Worm (Caenorhabditis elegans) whole organism, young adult: ENCODE measurements around the gene nyn-3.

ENCODE experiments used
- B0035.1 ChIP-seq: sonication (generic microtip); optimal IDR thresholded peaks from 2 replicates; lab custom pipeline; 2016; ENCODE audit warnings: missing genetic modification characterization, mild to moderate bottlenecking, missing compliant biosample characterization, missing genotype, missing genetic modification reagents
- C17E4.6 ChIP-seq: fragments of 200-800 bp; sonication (Bioruptor generic); IDR thresholded peaks from 2 replicates; pipeline ENCODE4 v1.3.6; 2022; ENCODE audit warnings: missing genetic modification reagents, missing genetic modification characterization, missing compliant biosample characterization
- F33H1.4 ChIP-seq: fragments of 200-800 bp; sonication (Bioruptor generic); IDR thresholded peaks from 2 replicates; pipeline ENCODE4 v1.3.6; 2022; ENCODE audit warnings: missing genetic modification reagents, missing genetic modification characterization, missing compliant biosample characterization
- F37B4.10 ChIP-seq: fragments of 200-800 bp; sonication (Bioruptor generic); IDR thresholded peaks from 2 replicates; pipeline ENCODE4 v1.3.6; 2022; ENCODE audit warnings: missing genetic modification characterization, missing compliant biosample characterization
- F39B2.1 ChIP-seq: fragments of 200-800 bp; sonication (Bioruptor generic); IDR thresholded peaks from 2 replicates; pipeline ENCODE4 v1.3.6; 2022; ENCODE audit warnings: missing genetic modification reagents, missing genetic modification characterization, missing compliant biosample characterization
- F55B11.4 ChIP-seq: sonication (generic microtip); optimal IDR thresholded peaks from 2 replicates; lab custom pipeline; 2016; ENCODE audit warnings: missing compliant biosample characterization, missing genetic modification characterization, borderline replicate concordance; ENCODE audit not compliant: insufficient read depth
- F57A8.1 ChIP-seq: fragments of 200-800 bp; sonication (Bioruptor generic); optimal IDR thresholded peaks from 2 replicates; lab custom pipeline; 2018; ENCODE audit warnings: mild to moderate bottlenecking, missing genetic modification characterization, moderate library complexity, missing compliant biosample characterization
- Y56A3A.18 ChIP-seq: fragments of 200-800 bp; sonication (Bioruptor generic); IDR thresholded peaks from 2 replicates; pipeline ENCODE4 v1.3.6; 2022; ENCODE audit warnings: missing genetic modification reagents, missing genetic modification characterization, missing compliant biosample characterization
- Y95B8A.8 ChIP-seq: fragments of 200-800 bp; sonication (Bioruptor generic); IDR thresholded peaks from 2 replicates; pipeline ENCODE4 v1.3.6; 2022; ENCODE audit warnings: missing genetic modification reagents, missing genetic modification characterization, missing compliant biosample characterization
- ccch-3 ChIP-seq: fragments of 200-800 bp; sonication (Bioruptor generic); optimal IDR thresholded peaks from 2 replicates; lab custom pipeline; 2018; ENCODE audit warnings: mild to moderate bottlenecking, missing genetic modification characterization, missing compliant biosample characterization
- cebp-2 ChIP-seq: fragments of 200-800 bp; sonication (Bioruptor generic); IDR thresholded peaks from 2 replicates; pipeline ENCODE4 v1.3.6; 2022; ENCODE audit warnings: missing genetic modification characterization, missing compliant biosample characterization
- ceh-27 ChIP-seq: fragments of 200-800 bp; sonication (Bioruptor generic); optimal IDR thresholded peaks from 2 replicates; lab custom pipeline; 2018; ENCODE audit warnings: mild to moderate bottlenecking, missing genetic modification characterization, moderate library complexity, missing compliant biosample characterization
- chd-7 ChIP-seq: sonication (generic microtip); optimal IDR thresholded peaks from 2 replicates; lab custom pipeline; 2016; ENCODE audit warnings: mild to moderate bottlenecking, missing genetic modification characterization, moderate library complexity, missing compliant biosample characterization
- die-1 ChIP-seq: sonication (generic microtip); optimal IDR thresholded peaks from 2 replicates; lab custom pipeline; 2016; ENCODE audit warnings: missing genotype, mild to moderate bottlenecking, missing genetic modification characterization, missing compliant biosample characterization
- dox-1 ChIP-seq: fragments of 200-800 bp; sonication (Bioruptor generic); IDR thresholded peaks from 2 replicates; pipeline ENCODE4 v1.3.6; 2022; ENCODE audit warnings: missing genetic modification reagents, missing genetic modification characterization, missing compliant biosample characterization
- efl-1 ChIP-seq: fragments of 150-350 bp; optimal IDR thresholded peaks from 2 replicates; lab custom pipeline; 2014; ENCODE audit warnings: missing biosample characterization, missing genetic modification reagents, missing genetic modification characterization
- ets-4 ChIP-seq: fragments of 200-800 bp; sonication (Bioruptor generic); optimal IDR thresholded peaks from 2 replicates; lab custom pipeline; 2018; ENCODE audit warnings: mild to moderate bottlenecking, missing genetic modification characterization, missing compliant biosample characterization
- hrde-1 ChIP-seq: sonication (generic microtip); optimal IDR thresholded peaks from 2 replicates; lab custom pipeline; 2016; ENCODE audit warnings: missing genetic modification characterization, mild to moderate bottlenecking, missing compliant biosample characterization, moderate library complexity, missing genotype, missing genetic modification reagents, borderline replicate concordance
- let-526 ChIP-seq: fragments of 200-800 bp; sonication (Bioruptor generic); IDR thresholded peaks from 2 replicates; pipeline ENCODE4 v1.3.6; 2022; ENCODE audit warnings: missing genetic modification reagents, missing genetic modification characterization, missing compliant biosample characterization
- lin-26 ChIP-seq: fragments of 200-800 bp; sonication (Bioruptor generic); IDR thresholded peaks from 2 replicates; pipeline ENCODE4 v1.3.6; 2022; ENCODE audit warnings: missing genetic modification reagents, missing genetic modification characterization, missing compliant biosample characterization
- madf-10 ChIP-seq: sonication (generic microtip); optimal IDR thresholded peaks from 2 replicates; lab custom pipeline; 2016; ENCODE audit warnings: mild to moderate bottlenecking, missing genetic modification characterization, missing compliant biosample characterization
- madf-3 ChIP-seq: fragments of 200-800 bp; sonication (Bioruptor generic); IDR thresholded peaks from 2 replicates; pipeline ENCODE4 v1.3.6; 2022; ENCODE audit warnings: missing genetic modification reagents, missing genetic modification characterization, missing compliant biosample characterization
- madf-6 ChIP-seq: fragments of 200-800 bp; sonication (Bioruptor generic); IDR thresholded peaks from 2 replicates; pipeline ENCODE4 v1.3.6; 2022; ENCODE audit warnings: missing genetic modification reagents, missing genetic modification characterization, missing compliant biosample characterization
- mxl-1 ChIP-seq: sonication (generic microtip); optimal IDR thresholded peaks from 2 replicates; lab custom pipeline; 2016; ENCODE audit warnings: missing genetic modification characterization, missing compliant biosample characterization
- pbrm-1 ChIP-seq: fragments of 200-800 bp; sonication (Bioruptor generic); IDR thresholded peaks from 2 replicates; pipeline ENCODE4 v1.3.6; 2022; ENCODE audit warnings: missing genetic modification reagents, missing genetic modification characterization, missing compliant biosample characterization
- rcor-1 ChIP-seq: fragments of 200-800 bp; sonication (Bioruptor generic); IDR thresholded peaks from 2 replicates; pipeline ENCODE4 v1.3.6; 2022; ENCODE audit warnings: missing genetic modification reagents, missing genetic modification characterization, missing compliant biosample characterization
- snpc-3.4 ChIP-seq: sonication (generic microtip); optimal IDR thresholded peaks from 2 replicates; lab custom pipeline; 2017; ENCODE audit warnings: missing genetic modification characterization, mild to moderate bottlenecking, missing compliant biosample characterization, antibody characterized with exemption, moderate library complexity, missing genotype, missing genetic modification reagents
- snpc-4 ChIP-seq, 5 experiments: fragments of 150-350 bp in 1 of 5; sonication (generic microtip) in 4 of 5; optimal IDR thresholded peaks; 2 replicates each; lab custom pipeline; 2014 to 2018; ENCODE audit warnings: missing genetic modification characterization in 5 of 5, missing biosample characterization in 3 of 5, antibody characterized with exemption in 2 of 5, mild to moderate bottlenecking in 2 of 5, missing compliant biosample characterization in 2 of 5, missing genotype in 2 of 5, moderate library complexity in 2 of 5, missing genetic modification reagents in 1 of 5
- zim-3 ChIP-seq: sonication (generic microtip); optimal IDR thresholded peaks from 2 replicates; lab custom pipeline; 2017; ENCODE audit warnings: mild to moderate bottlenecking, missing genetic modification characterization, moderate library complexity, missing compliant biosample characterization
- ztf-18 ChIP-seq: sonication (generic microtip); optimal IDR thresholded peaks from 2 replicates; lab custom pipeline; 2016; ENCODE audit warnings: missing genotype, mild to moderate bottlenecking, missing genetic modification characterization, missing compliant biosample characterization
- ztf-25 ChIP-seq: fragments of 200-800 bp; sonication (Bioruptor generic); IDR thresholded peaks from 2 replicates; pipeline ENCODE4 v1.3.6; 2022; ENCODE audit warnings: missing genetic modification reagents, missing genetic modification characterization, missing compliant biosample characterization

Gene nyn-3

DNA sequence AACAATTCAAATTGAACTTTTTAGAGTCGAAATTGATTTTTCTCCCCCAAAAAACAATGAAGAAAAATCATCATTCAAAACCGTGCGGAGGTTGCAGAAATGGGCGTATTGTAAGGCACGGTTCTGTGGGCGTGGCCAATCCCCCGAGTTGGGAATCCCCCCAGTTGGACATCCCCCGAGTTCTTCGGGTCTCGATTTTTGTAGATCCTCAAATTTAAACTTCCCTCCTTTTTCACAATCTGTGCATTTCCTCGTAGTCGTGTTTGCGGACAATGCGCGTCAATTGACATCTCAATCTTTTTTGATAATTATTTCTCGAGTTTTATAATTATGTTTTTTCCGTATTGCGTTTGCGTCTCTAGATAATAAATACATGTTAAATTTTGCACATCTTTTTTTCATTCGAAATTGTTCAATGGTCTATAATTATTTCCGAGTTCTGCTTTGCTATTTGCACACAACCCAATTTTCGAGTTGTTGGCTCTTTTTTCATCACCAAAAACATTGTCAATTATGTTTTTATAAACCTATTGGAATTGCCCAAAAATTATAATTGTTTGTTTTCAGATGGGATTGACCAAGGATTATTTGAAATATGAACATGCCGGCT is 22.5 kb downstream of the nyn-3 start, which contains the start of gene F13H8.2 (continued):
- TF ChIP-seq madf-3 (0 out of 2 replicates have a peak, but pooled peaks have one; percentile 15), let-526 (GFP tag; lab: Robert Waterston, UW) (0 out of 2 replicates have a peak, but pooled peaks have one; percentile 9), C17E4.6 (peak; percentile 70; the same call in 1 of the 2 replicates), F37B4.10 (GFP tag; lab: Robert Waterston, UW) (no peak), Y56A3A.18 (GFP tag; lab: Robert Waterston, UW) (0 out of 2 replicates have a peak, but pooled peaks have one; percentile 69), snpc-3.4 (no peak), cebp-2 (GFP tag; lab: Robert Waterston, UW) (0 out of 2 replicates have a peak, but pooled peaks have one; percentile 32), dox-1 (GFP tag; lab: Robert Waterston, UW) (peak; percentile 96), ceh-27 (peak; percentile 69), madf-10 (tag; lab: Kevin White, UChicago) (peak; percentile 23)
- TF ChIP-seq, all 124 proteins: peak for 58

DNA sequence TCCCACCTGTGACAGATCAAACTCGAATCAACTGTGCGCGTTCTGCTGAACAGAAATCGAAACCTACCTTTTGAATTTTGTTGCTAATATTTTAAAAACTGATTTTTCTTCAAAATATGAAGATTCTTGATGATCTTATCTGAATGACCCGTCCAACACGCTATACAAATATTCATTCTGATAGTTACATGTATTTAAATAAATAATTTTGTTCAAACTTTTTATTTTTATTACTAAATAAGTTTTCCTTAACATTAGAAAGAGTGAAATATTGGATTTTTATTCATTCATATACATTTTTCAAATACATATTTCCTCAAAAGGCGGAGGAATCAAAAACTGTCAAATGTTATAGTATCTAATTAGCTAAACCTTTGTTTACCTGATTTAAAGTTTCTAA is 24.4 kb downstream of the nyn-3 start, which contains the start of gene F13H8.8:
F13H8.8 (minus strand) TSS at position 101 of the 400 bp plus-strand sequence.
- TF ChIP-seq ets-4 (GFP tag; lab: Kevin White, UChicago) (no peak), zim-3 (no peak), snpc-4 (GFP tag; optimal IDR thresholded peaks at IDR 0.05; lab: Kevin White, UChicago) (no peak), snpc-4 (tag; optimal IDR thresholded peaks at IDR 0.05; lab: Kevin White, UChicago) (no peak), Y95B8A.8 (GFP tag; lab: Robert Waterston, UW) (no peak), dox-1 (GFP tag; lab: Robert Waterston, UW) (no peak), rcor-1 (GFP tag; lab: Robert Waterston, UW) (no peak), F39B2.1 (GFP tag; lab: Robert Waterston, UW) (no peak), mxl-1 (tag; lab: Kevin White, UChicago) (no peak), F33H1.4 (GFP tag; lab: Robert Waterston, UW) (no peak), madf-6 (GFP tag; lab: Robert Waterston, UW) (no peak), C17E4.6 (no peak), ztf-18 (tag; lab: Kevin White, UChicago) (no peak), F55B11.4 (tag; lab: Kevin White, UChicago) (no peak), chd-7 (no peak), Y56A3A.18 (GFP tag; lab: Robert Waterston, UW) (no peak)

DNA sequence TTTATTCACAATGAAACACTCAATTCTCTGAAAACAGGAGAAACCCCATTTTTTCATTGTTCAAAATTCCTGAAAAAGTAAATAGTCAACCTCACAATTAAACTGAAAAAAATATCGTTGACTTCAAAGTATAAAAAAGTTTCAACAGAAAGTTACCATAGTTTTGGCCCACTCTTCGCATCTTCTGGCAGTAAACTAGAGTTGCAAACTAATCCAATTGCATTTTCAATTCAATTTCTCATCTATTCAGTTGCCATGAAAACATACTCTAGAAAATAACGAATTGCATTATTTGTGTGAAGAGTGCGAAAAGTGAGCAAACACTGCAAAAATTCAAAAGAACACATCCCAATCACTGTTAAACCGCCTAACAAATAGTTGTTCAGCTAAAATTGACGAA is 28.7 kb downstream of the nyn-3 start, which contains the start of gene F13H8.3:
F13H8.3 (plus strand) TSS at position 301 of the 400 bp plus-strand sequence.
- TF ChIP-seq pbrm-1 (GFP tag; lab: Robert Waterston, UW) = no peak
- TF ChIP-seq F57A8.1 (GFP tag; lab: Kevin White, UChicago) = no peak
- no peak for TF ChIP-seq madf-3
- no peak for TF ChIP-seq ccch-3 (GFP tag; lab: Kevin White, UChicago)
- TF ChIP-seq ztf-18 (tag; lab: Kevin White, UChicago) = no peak
- TF ChIP-seq efl-1 (GFP tag; lab: Kevin White, UChicago) = no peak
- no peak for TF ChIP-seq ztf-25
- no peak for TF ChIP-seq die-1 (tag; lab: Kevin White, UChicago)
- TF ChIP-seq lin-26 (GFP tag; lab: Robert Waterston, UW) = no peak

DNA sequence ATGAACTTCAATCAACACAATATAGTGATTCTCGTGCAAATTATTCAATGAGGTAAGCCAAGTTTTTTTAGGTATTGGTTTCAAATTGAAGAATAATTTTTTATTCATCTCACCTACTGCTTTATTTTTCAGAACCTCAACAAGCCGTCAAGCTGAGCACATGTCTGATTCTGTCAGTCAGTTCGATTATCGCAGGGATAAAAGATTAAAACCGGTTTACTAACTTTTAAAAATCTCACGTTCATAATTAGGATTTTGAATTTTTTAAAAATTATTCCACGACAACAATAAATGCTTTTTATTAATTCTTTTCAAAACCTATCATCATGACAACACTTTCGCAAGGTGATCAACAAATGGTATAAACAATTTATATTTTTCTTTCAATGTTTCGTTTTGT is 30.2 kb downstream of the nyn-3 start, which contains the start of gene F13H8.12:
F13H8.12 (plus strand) TSS at position 301 of the 400 bp plus-strand sequence.
- TF ChIP-seq hrde-1 (no peak), B0035.1 (tag; lab: Kevin White, UChicago) (no peak), C17E4.6 (no peak)
